Fruit fly (Drosophila melanogaster): ENCODE measurements around the gene Rcd-1r.

DNA sequence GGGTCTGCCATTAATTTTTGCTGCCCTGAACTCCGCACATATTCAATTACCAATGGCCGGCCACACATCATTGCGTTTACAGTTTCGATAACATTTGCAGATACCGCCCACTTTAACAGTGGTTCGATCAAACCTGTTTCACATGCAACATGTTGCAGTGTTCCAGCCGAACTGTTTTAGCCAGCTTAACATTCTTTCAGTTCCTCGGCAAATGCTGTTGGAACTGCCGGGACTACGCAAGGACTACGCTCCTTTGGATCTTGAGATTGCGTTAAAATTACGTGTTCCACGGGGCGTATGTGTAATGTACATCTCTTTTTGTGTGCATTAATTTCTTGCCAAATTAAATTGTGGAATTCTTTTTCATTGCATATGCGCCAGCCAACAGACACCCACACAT lies 5.6 kb upstream of the Rcd-1r start:
- TF ChIP-seq EcR (GFP tag; optimal IDR thresholded peaks at IDR 0.05) (no peak), pan (optimal IDR thresholded peaks at IDR 0.05) (no peak), usp (GFP tag; optimal IDR thresholded peaks at IDR 0.05) (no peak)

Data from whole organism.